Fruit fly (Drosophila melanogaster) whole organism, embryonic: Measurements from ENCODE around the gene CG15332.

Experiments used
- ATbp ChIP-seq: fragments of 200-800 bp; sonication (Bioruptor generic); optimal IDR thresholded peaks from 2 replicates; lab custom pipeline; 2017; ENCODE audit warnings: missing biosample characterization, mild to moderate bottlenecking, missing genetic modification characterization, missing genetic modification reagents
- Ada2b ChIP-seq: fragments of 200-800 bp; sonication (Bioruptor generic); IDR thresholded peaks from 2 replicates; pipeline ENCODE4 v1.3.6; 2022; ENCODE audit warnings: missing biosample characterization, missing genetic modification characterization
- Atf3 ChIP-seq: fragments of 200-800 bp; sonication (Bioruptor generic); optimal IDR thresholded peaks from 3 replicates; lab custom pipeline; 2016; ENCODE audit warnings: missing biosample characterization, missing genetic modification characterization
- Awh ChIP-seq: fragments of 200-800 bp; sonication (Bioruptor generic); IDR thresholded peaks from 2 replicates; pipeline ENCODE4, ENCODE4 v1.3.6; 2022; ENCODE audit warnings: missing biosample characterization, missing genetic modification characterization
- BEAF-32 ChIP-seq: fragments of 200-800 bp; sonication (Bioruptor generic); optimal IDR thresholded peaks from 3 replicates; lab custom pipeline; 2017; ENCODE audit warnings: missing biosample characterization, missing genetic modification characterization, mild to moderate bottlenecking, moderate library complexity, missing genetic modification reagents
- Bteb2 ChIP-seq: fragments of 200-800 bp; sonication (Bioruptor generic); optimal IDR thresholded peaks from 2 replicates; lab custom pipeline; 2016; ENCODE audit warnings: missing biosample characterization, missing genetic modification characterization
- CG10543 ChIP-seq: fragments of 200-800 bp; sonication (Bioruptor generic); optimal IDR thresholded peaks from 3 replicates; lab custom pipeline; 2017; ENCODE audit warnings: missing biosample characterization, mild to moderate bottlenecking, missing genetic modification characterization, moderate library complexity
- CG10959 ChIP-seq: fragments of 200-800 bp; sonication (Bioruptor generic); IDR thresholded peaks from 2 replicates; pipeline ENCODE4 v1.3.6; 2022; ENCODE audit warnings: missing biosample characterization, missing genetic modification characterization
- CG11093 ChIP-seq: fragments of 200-800 bp; sonication (Bioruptor generic); IDR thresholded peaks from 3 replicates; pipeline ENCODE4 v1.3.6; 2022; ENCODE audit warnings: missing biosample characterization, missing genetic modification characterization
- CG11560 ChIP-seq: fragments of 200-800 bp; sonication (Bioruptor generic); IDR thresholded peaks from 3 replicates; pipeline ENCODE4 v1.3.6; 2022; ENCODE audit warnings: missing biosample characterization, missing genetic modification characterization
- CG12155 ChIP-seq: fragments of 200-800 bp; sonication (Bioruptor generic); optimal IDR thresholded peaks from 3 replicates; lab custom pipeline; 2016; ENCODE audit warnings: missing biosample characterization, missing genetic modification characterization
- CG14014 ChIP-seq: fragments of 200-800 bp; sonication (Bioruptor generic); IDR thresholded peaks from 2 replicates; pipeline ENCODE4 v1.3.6; 2022; ENCODE audit warnings: missing biosample characterization, missing genetic modification characterization
- CG15696 ChIP-seq: fragments of 200-800 bp; sonication (Bioruptor generic); optimal IDR thresholded peaks from 2 replicates; lab custom pipeline; 2019; ENCODE audit warnings: missing biosample characterization, mild to moderate bottlenecking, missing genetic modification characterization, moderate library complexity
- CG17385 ChIP-seq: fragments of 200-800 bp; sonication (Bioruptor generic); optimal IDR thresholded peaks from 3 replicates; lab custom pipeline; 2018; ENCODE audit warnings: missing biosample characterization, mild to moderate bottlenecking, missing genetic modification characterization
- CG1832 ChIP-seq: fragments of 200-800 bp; sonication (Bioruptor generic); optimal IDR thresholded peaks from 2 replicates; lab custom pipeline; 2017; ENCODE audit warnings: missing biosample characterization, mild to moderate bottlenecking, missing genetic modification characterization, inconsistent platforms
- CG30403 ChIP-seq: fragments of 200-800 bp; sonication (Bioruptor generic); optimal IDR thresholded peaks from 3 replicates; lab custom pipeline; 2016; ENCODE audit warnings: missing biosample characterization, missing genetic modification characterization
- CG31441 ChIP-seq: fragments of 200-800 bp; sonication (Bioruptor generic); IDR thresholded peaks from 2 replicates; pipeline ENCODE4 v1.3.6; 2022; ENCODE audit warnings: missing biosample characterization, missing genetic modification characterization
- CG32772 ChIP-seq: fragments of 200-800 bp; sonication (Bioruptor generic); IDR thresholded peaks from 2 replicates; pipeline ENCODE4 v1.3.6; 2022; ENCODE audit warnings: missing biosample characterization, missing genetic modification characterization
- CG4424 ChIP-seq: fragments of 200-800 bp; sonication (Bioruptor generic); optimal IDR thresholded peaks from 3 replicates; lab custom pipeline; 2016; ENCODE audit warnings: missing biosample characterization, missing genetic modification characterization
- CG4854 ChIP-seq: fragments of 200-800 bp; sonication (Bioruptor generic); optimal IDR thresholded peaks from 2 replicates; lab custom pipeline; 2016; ENCODE audit warnings: missing biosample characterization, missing genetic modification characterization, inconsistent platforms
- CG7271 ChIP-seq: fragments of 200-800 bp; sonication (Bioruptor generic); optimal IDR thresholded peaks from 2 replicates; lab custom pipeline; 2018; ENCODE audit warnings: missing biosample characterization, mild to moderate bottlenecking, missing genetic modification characterization, moderate library complexity
- CG8281 ChIP-seq: fragments of 200-800 bp; sonication (Bioruptor generic); optimal IDR thresholded peaks from 2 replicates; lab custom pipeline; 2018; ENCODE audit warnings: missing biosample characterization, mild to moderate bottlenecking, missing genetic modification characterization, moderate library complexity
- CTCF ChIP-seq: fragments of 200-800 bp; sonication (Bioruptor generic); optimal IDR thresholded peaks from 2 replicates; lab custom pipeline; 2017; ENCODE audit warnings: missing biosample characterization, mild to moderate bottlenecking, missing genetic modification characterization, moderate library complexity
- Camta ChIP-seq: fragments of 200-800 bp; sonication (Bioruptor generic); optimal IDR thresholded peaks from 2 replicates; lab custom pipeline; 2016; ENCODE audit warnings: missing biosample characterization, missing genetic modification characterization
- CrebB ChIP-seq: fragments of 200-800 bp; sonication (Bioruptor generic); optimal IDR thresholded peaks from 3 replicates; lab custom pipeline; 2018; ENCODE audit warnings: missing biosample characterization, mild to moderate bottlenecking, missing genetic modification characterization
- Dad ChIP-seq: fragments of 200-800 bp; sonication (Bioruptor generic); optimal IDR thresholded peaks from 3 replicates; lab custom pipeline; 2016; ENCODE audit warnings: missing biosample characterization, missing genetic modification characterization
- Dbx ChIP-seq: fragments of 200-800 bp; sonication (Bioruptor generic); IDR thresholded peaks from 3 replicates; pipeline ENCODE4 v1.3.6; 2022; ENCODE audit warnings: missing biosample characterization, missing genetic modification characterization
- H15 ChIP-seq: fragments of 200-800 bp; sonication (Bioruptor generic); IDR thresholded peaks from 3 replicates; pipeline ENCODE4 v1.3.6; 2022; ENCODE audit warnings: missing biosample characterization, missing genetic modification characterization
- HLH4C ChIP-seq: fragments of 200-800 bp; sonication (Bioruptor generic); IDR thresholded peaks from 3 replicates; pipeline ENCODE4 v1.3.6; 2022; ENCODE audit warnings: missing biosample characterization, missing genetic modification characterization; ENCODE audit not compliant: partially characterized antibody
- Hmr ChIP-seq: fragments of 200-800 bp; sonication (Bioruptor generic); optimal IDR thresholded peaks from 3 replicates; lab custom pipeline; 2017; ENCODE audit warnings: mild to moderate bottlenecking, missing biosample characterization, missing genetic modification reagents, missing genetic modification characterization
- Lhr ChIP-seq: fragments of 200-800 bp; sonication (Bioruptor generic); optimal IDR thresholded peaks from 3 replicates; lab custom pipeline; 2017; ENCODE audit warnings: mild to moderate bottlenecking, missing biosample characterization, missing genetic modification reagents, missing genetic modification characterization
- MBD-R2 ChIP-seq: fragments of 200-800 bp; sonication (Bioruptor generic); IDR thresholded peaks from 2 replicates; pipeline ENCODE4 v1.3.6; 2022; ENCODE audit warnings: missing biosample characterization, missing genetic modification characterization
- NK7.1 ChIP-seq: fragments of 200-800 bp; sonication (Bioruptor generic); optimal IDR thresholded peaks from 3 replicates; lab custom pipeline; 2016; ENCODE audit warnings: missing biosample characterization, missing genetic modification characterization
- Nf-YB ChIP-seq: fragments of 200-800 bp; sonication (Bioruptor generic); optimal IDR thresholded peaks from 3 replicates; lab custom pipeline; 2019; ENCODE audit warnings: missing biosample characterization, mild to moderate bottlenecking, missing genetic modification characterization, moderate library complexity
- Nf-YC ChIP-seq: fragments of 200-800 bp; optimal IDR thresholded peaks from 3 replicates; lab custom pipeline; 2019; ENCODE audit warnings: missing biosample characterization, mild to moderate bottlenecking, missing genetic modification characterization, moderate library complexity
- PHDP ChIP-seq: fragments of 200-800 bp; sonication (Bioruptor generic); optimal IDR thresholded peaks from 3 replicates; lab custom pipeline; 2018; ENCODE audit warnings: missing biosample characterization, mild to moderate bottlenecking, missing genetic modification characterization, moderate library complexity
- Taf1 ChIP-seq: fragments of 200-800 bp; sonication (Bioruptor generic); IDR thresholded peaks from 2 replicates; pipeline ENCODE4 v1.3.6; 2022; ENCODE audit warnings: missing biosample characterization, missing genetic modification characterization
- Trl ChIP-seq, 3 experiments: fragments of >200 bp in 2 of 3; fragments of 200-800 bp in 1 of 3; sonication (Bioruptor generic) in 1 of 3; optimal IDR thresholded peaks; 2 replicates in 1 of 3; 3 replicates in 2 of 3; lab custom pipeline; 2016 to 2017; ENCODE audit warnings: missing biosample characterization in 1 of 3, missing genetic modification characterization in 1 of 3
- bbx ChIP-seq: fragments of 200-800 bp; sonication (Bioruptor generic); IDR thresholded peaks from 2 replicates; pipeline ENCODE4 v1.3.6; 2022; ENCODE audit warnings: missing biosample characterization, missing genetic modification characterization; ENCODE audit not compliant: partially characterized antibody
- gcm ChIP-seq: fragments of 200-800 bp; sonication (Bioruptor generic); optimal IDR thresholded peaks from 2 replicates; lab custom pipeline; 2019; ENCODE audit warnings: missing biosample characterization, mild to moderate bottlenecking, missing genetic modification characterization, moderate library complexity
- insv ChIP-seq, 2 experiments: fragments of 200-800 bp; sonication (Bioruptor generic); optimal IDR thresholded peaks; 3 replicates each; lab custom pipeline; 2016 to 2018; ENCODE audit warnings: missing biosample characterization in 2 of 2, missing genetic modification characterization in 2 of 2
- kah ChIP-seq: fragments of 200-800 bp; sonication (Bioruptor generic); optimal IDR thresholded peaks from 2 replicates; lab custom pipeline; 2018; ENCODE audit warnings: missing biosample characterization, mild to moderate bottlenecking, missing genetic modification characterization
- lilli ChIP-seq: fragments of 200-800 bp; sonication (Bioruptor generic); optimal IDR thresholded peaks from 3 replicates; lab custom pipeline; 2016; ENCODE audit warnings: missing biosample characterization, missing genetic modification characterization
- maf-S ChIP-seq: fragments of 200-800 bp; sonication (Bioruptor generic); optimal IDR thresholded peaks from 2 replicates; lab custom pipeline; 2016; ENCODE audit warnings: missing biosample characterization, missing genetic modification characterization
- prd ChIP-seq, 3 experiments: fragments of >200 bp in 2 of 3; fragments of 200-800 bp in 1 of 3; sonication (Bioruptor generic) in 1 of 3; optimal IDR thresholded peaks in 2 of 3; IDR thresholded peaks in 1 of 3; 2 replicates in 2 of 3; 3 replicates in 1 of 3; pipeline versions ENCODE4 v1.3.6 to Lab custom; 2017 to 2022; ENCODE audit warnings: missing biosample characterization in 1 of 3, missing genetic modification characterization in 1 of 3
- psq ChIP-seq: fragments of 200-800 bp; sonication (Bioruptor generic); optimal IDR thresholded peaks from 2 replicates; lab custom pipeline; 2017; ENCODE audit warnings: missing biosample characterization, missing genetic modification characterization
- sc ChIP-seq, 3 experiments: fragments of >200 bp in 2 of 3; fragments of 200-800 bp in 1 of 3; sonication (Bioruptor generic) in 1 of 3; optimal IDR thresholded peaks; 2 replicates in 2 of 3; 3 replicates in 1 of 3; lab custom pipeline; 2017; ENCODE audit warnings: mild to moderate bottlenecking in 1 of 3, missing biosample characterization in 1 of 3, missing genetic modification characterization in 1 of 3, missing genetic modification reagents in 1 of 3
- scrt ChIP-seq: fragments of 200-800 bp; sonication (Bioruptor generic); optimal IDR thresholded peaks from 2 replicates; lab custom pipeline; 2018; ENCODE audit warnings: missing biosample characterization, mild to moderate bottlenecking, missing genetic modification characterization, moderate library complexity
- seq ChIP-seq: fragments of 200-800 bp; sonication (Bioruptor generic); IDR thresholded peaks from 2 replicates; pipeline ENCODE4 v1.3.6; 2022; ENCODE audit warnings: missing biosample characterization, missing genetic modification characterization

The CG15332 gene

dm6 chrX:7972363-7972942 is 16.7 kb upstream of the CG15332 start (continued):
- TF ChIP-seq Lhr (GFP tag; lab: Kevin White, UChicago) (peak; percentile 75), BEAF-32 (no peak), CG31441 (GFP tag; lab: Robert Waterston, UW) (peak; percentile 94), CG12155 (peak; percentile 65), CTCF (GFP tag; lab: Kevin White, UChicago) (peak; percentile 52), CG11093 (GFP tag; lab: Robert Waterston, UW) (peak; percentile 79), CG14014 (peak; percentile 86), CG8281 (tag; lab: Kevin White, UChicago) (peak; percentile 69), MBD-R2 (GFP tag; lab: Robert Waterston, UW) (peak; percentile 62; the same call in 1 of the 2 replicates), CG10959 (GFP tag; lab: Robert Waterston, UW) (peak; percentile 82), prd (optimal IDR thresholded peaks at IDR 0.05; lab: Kevin White, UChicago) (no peak), prd (GFP tag; IDR thresholded peaks at IDR 0.05; lab: Robert Waterston, UW) (peak; percentile 93), PHDP (tag; lab: Kevin White, UChicago) (peak; percentile 91), Awh (GFP tag; lab: Robert Waterston, UW) (peak; percentile 84), seq (GFP tag; lab: Robert Waterston, UW) (peak; percentile 87), Dad (GFP tag; lab: Kevin White, UChicago) (peak; percentile 61), CG1832 (GFP tag; lab: Kevin White, UChicago) (no peak), CG4424 (peak; percentile 85), H15 (GFP tag; lab: Robert Waterston, UW) (peak; percentile 89), CG7271 (peak; percentile 67), Ada2b (peak; percentile 90), Atf3 (GFP tag; lab: Kevin White, UChicago) (peak; percentile 64), CG11560 (tag; lab: Robert Waterston, UW) (peak; percentile 64), CrebB (tag; lab: Kevin White, UChicago) (peak; percentile 78), Trl (optimal IDR thresholded peaks at IDR 0.05; lab: Kevin White, UChicago) (no peak), Trl (GFP tag; optimal IDR thresholded peaks at IDR 0.05; lab: Kevin White, UChicago) (peak; percentile 56), lilli (GFP tag; lab: Kevin White, UChicago) (peak; percentile 79), kah (peak; percentile 73), ATbp (GFP tag; lab: Kevin White, UChicago) (peak; percentile 89), CG32772 (peak; percentile 88), Nf-YC (tag; lab: Kevin White, UChicago) (peak; percentile 16), Hmr (peak; percentile 87), CG17385 (GFP tag; lab: Kevin White, UChicago) (peak; percentile 84), Bteb2 (GFP tag; lab: Kevin White, UChicago) (peak; percentile 60), Taf1 (GFP tag; lab: Robert Waterston, UW) (peak; percentile 27; the same call in 1 of the 2 replicates), scrt (GFP tag; lab: Kevin White, UChicago) (peak; percentile 77), gcm (peak; percentile 91), Dbx (GFP tag; lab: Robert Waterston, UW) (peak; percentile 74), CG15696 (tag; lab: Kevin White, UChicago) (peak; percentile 68), maf-S (peak; percentile 33), Nf-YB (GFP tag; lab: Kevin White, UChicago) (peak; percentile 70), CG10543 (peak; percentile 33), CG30403 (GFP tag; lab: Kevin White, UChicago) (peak; percentile 86), psq (peak; percentile 24), bbx (GFP tag; lab: Robert Waterston, UW) (no peak), insv (GFP tag; optimal IDR thresholded peaks at IDR 0.05; lab: Kevin White, UChicago) (peak in 1 of 2 experiments; percentile 6), CG4854 (GFP tag; lab: Kevin White, UChicago) (peak; percentile 52), sc (optimal IDR thresholded peaks at IDR 0.05; lab: Kevin White, UChicago) (no peak), sc (GFP tag; optimal IDR thresholded peaks at IDR 0.05; lab: Kevin White, UChicago) (peak; percentile 80), Camta (GFP tag; lab: Kevin White, UChicago) (peak; percentile 58), HLH4C (GFP tag; lab: Robert Waterston, UW) (no peak), NK7.1 (GFP tag; lab: Kevin White, UChicago) (peak; percentile 57)
